Worm (Caenorhabditis elegans): ENCODE data around the gene Y54G11A.9.

Y54G11A.9 gene

ce11 chrII:14390036-14390763 is 44.0 kb upstream of the Y54G11A.9 start, which contains the start of the genes kbp-3 and nurf-1 (continued):
- TF ChIP-seq hsf-1 (GFP tag; IDR thresholded peaks at IDR 0.05) (no peak), nhr-80 (tag; optimal IDR thresholded peaks at IDR 0.05) (peak; percentile 17), mxl-1 (tag; optimal IDR thresholded peaks at IDR 0.05) (no peak), K12H6.12 (tag; optimal IDR thresholded peaks at IDR 0.05) (peak; percentile 5), ceh-40 (GFP tag; IDR thresholded peaks at IDR 0.05) (no peak), lsl-1 (GFP tag; optimal IDR thresholded peaks at IDR 0.05) (peak; percentile 64), ets-4 (GFP tag; optimal IDR thresholded peaks at IDR 0.05) (no peak), lin-54 (GFP tag; optimal IDR thresholded peaks at IDR 0.05) (peak; percentile 79), F39B2.1 (GFP tag; IDR thresholded peaks at IDR 0.05) (no peak), somi-1 (GFP tag; optimal IDR thresholded peaks at IDR 0.05) (no peak), B0336.3 (GFP tag; IDR thresholded peaks at IDR 0.05) (no peak), ama-1 (optimal IDR thresholded peaks at IDR 0.05) (no peak), ama-1 (GFP tag; optimal IDR thresholded peaks at IDR 0.05) (no peak), bed-1 (GFP tag; IDR thresholded peaks at IDR 0.05) (no peak), nhr-90 (tag; optimal IDR thresholded peaks at IDR 0.05) (no peak), hmg-20 (GFP tag; IDR thresholded peaks at IDR 0.05) (no peak), mes-4 (tag; optimal IDR thresholded peaks at IDR 0.05) (no peak), tbp1 (GFP tag; optimal IDR thresholded peaks at IDR 0.05) (no peak), F37B4.10 (GFP tag; IDR thresholded peaks at IDR 0.05) (no peak), sptf-2 (GFP tag; optimal IDR thresholded peaks at IDR 0.05) (no peak), dpff-1 (tag; optimal IDR thresholded peaks at IDR 0.05) (no peak), snpc-1.1 (tag; optimal IDR thresholded peaks at IDR 0.05; ENCODE audit: insufficient read depth) (no peak), die-1 (tag; optimal IDR thresholded peaks at IDR 0.05) (no peak), xnd-1 (tag; optimal IDR thresholded peaks at IDR 0.05) (no peak), nhr-120 (GFP tag; IDR thresholded peaks at IDR 0.05) (no peak), sdz-38 (tag; optimal IDR thresholded peaks at IDR 0.05) (no peak), dpl-1 (GFP tag; optimal IDR thresholded peaks at IDR 0.05) (peak; percentile 69), mcd-1 (GFP tag; IDR thresholded peaks at IDR 0.05) (peak; percentile 61), T26A5.8 (tag; optimal IDR thresholded peaks at IDR 0.05) (no peak), hlh-12 (tag; optimal IDR thresholded peaks at IDR 0.05) (no peak), nhr-179 (tag; optimal IDR thresholded peaks at IDR 0.05) (no peak), attf-5 (GFP tag; optimal IDR thresholded peaks at IDR 0.05) (peak; percentile 80), snpc-3.4 (tag; optimal IDR thresholded peaks at IDR 0.05) (no peak), D2030.7 (GFP tag; IDR thresholded peaks at IDR 0.05) (peak; percentile 34; the same call in 1 of the 2 replicates), attf-6 (GFP tag; IDR thresholded peaks at IDR 0.05) (no peak), madf-6 (GFP tag; IDR thresholded peaks at IDR 0.05) (peak; percentile 70), T07F8.4 (tag; optimal IDR thresholded peaks at IDR 0.05) (no peak), Y95B8A.8 (GFP tag; IDR thresholded peaks at IDR 0.05) (no peak), lin-35 (GFP tag; optimal IDR thresholded peaks at IDR 0.05) (peak in 1 of 3 experiments; percentile 56), F23B12.7 (tag; optimal IDR thresholded peaks at IDR 0.05; ENCODE audit: insufficient read depth) (peak; percentile 60), F10E7.11 (tag; optimal IDR thresholded peaks at IDR 0.05) (no peak), ceh-100 (GFP tag; IDR thresholded peaks at IDR 0.05) (no peak), madf-8 (GFP tag; conservative IDR thresholded peaks at IDR 0.05) (no peak), gei-17 (GFP tag; optimal IDR thresholded peaks at IDR 0.05) (no peak), rcor-1 (GFP tag; IDR thresholded peaks at IDR 0.05) (no peak), let-607 (tag; optimal IDR thresholded peaks at IDR 0.05) (no peak), ztf-25 (GFP tag; IDR thresholded peaks at IDR 0.05) (no peak), hrde-1 (tag; optimal IDR thresholded peaks at IDR 0.05; ENCODE audit: borderline replicate concordance) (no peak)
